Worm (Caenorhabditis elegans) whole organism, mixed stage, embryonic: Measurements from ENCODE around the gene samp-1.

Experiments used
- M03D4.4 ChIP-seq: sonication (generic microtip); optimal IDR thresholded peaks from 2 replicates; lab custom pipeline; 2017; ENCODE audit warnings: mild to moderate bottlenecking, missing genetic modification characterization, missing compliant biosample characterization
- bed-3 ChIP-seq: fragments of 200-800 bp; sonication (Bioruptor generic); optimal IDR thresholded peaks from 3 replicates; lab custom pipeline; 2018; ENCODE audit warnings: mild to moderate bottlenecking, missing genetic modification characterization, moderate library complexity, missing compliant biosample characterization
- blmp-1 ChIP-seq: fragments of 150-350 bp; optimal IDR thresholded peaks from 2 replicates; lab custom pipeline; 2014; ENCODE audit warnings: missing biosample characterization, missing genetic modification characterization
- ceh-39 ChIP-seq: fragments of 150-350 bp; optimal IDR thresholded peaks from 2 replicates; lab custom pipeline; 2014; ENCODE audit warnings: missing biosample characterization, missing genetic modification characterization
- ceh-43 ChIP-seq: fragments of 200-800 bp; sonication (Bioruptor generic); optimal IDR thresholded peaks from 2 replicates; lab custom pipeline; 2018; ENCODE audit warnings: mild to moderate bottlenecking, missing genetic modification characterization, moderate library complexity, missing compliant biosample characterization
- ceh-83 ChIP-seq: fragments of 200-800 bp; sonication (Bioruptor generic); optimal IDR thresholded peaks from 2 replicates; lab custom pipeline; 2018; ENCODE audit warnings: mild to moderate bottlenecking, missing genetic modification characterization, missing compliant biosample characterization
- ces-1 ChIP-seq: fragments of 150-350 bp; optimal IDR thresholded peaks from 2 replicates; lab custom pipeline; 2014; ENCODE audit warnings: missing biosample characterization, missing genetic modification reagents, missing genetic modification characterization
- cnd-1 ChIP-seq: fragments of 200-800 bp; sonication (Bioruptor generic); optimal IDR thresholded peaks from 2 replicates; lab custom pipeline; 2018; ENCODE audit warnings: mild to moderate bottlenecking, missing genetic modification characterization, missing compliant biosample characterization
- drap-1 ChIP-seq: fragments of 200-800 bp; sonication (Bioruptor generic); optimal IDR thresholded peaks from 3 replicates; lab custom pipeline; 2018; ENCODE audit warnings: mild to moderate bottlenecking, missing genetic modification characterization, missing compliant biosample characterization
- elt-1 ChIP-seq: sonication (generic microtip); optimal IDR thresholded peaks from 2 replicates; lab custom pipeline; 2017; ENCODE audit warnings: missing genetic modification characterization, mild to moderate bottlenecking, missing compliant biosample characterization, antibody characterized with exemption, moderate library complexity, borderline replicate concordance; ENCODE audit not compliant: insufficient read depth
- elt-3 ChIP-seq: fragments of 150-350 bp; optimal IDR thresholded peaks from 2 replicates; lab custom pipeline; 2014; ENCODE audit warnings: missing biosample characterization, missing genetic modification characterization
- flh-1 ChIP-seq: fragments of 200-800 bp; sonication (Bioruptor generic); optimal IDR thresholded peaks from 2 replicates; lab custom pipeline; 2018; ENCODE audit warnings: mild to moderate bottlenecking, missing genetic modification characterization, moderate library complexity, missing compliant biosample characterization
- ham-2 ChIP-seq: fragments of 200-800 bp; sonication (Bioruptor generic); optimal IDR thresholded peaks from 2 replicates; lab custom pipeline; 2018; ENCODE audit warnings: mild to moderate bottlenecking, missing genetic modification characterization, missing compliant biosample characterization
- hlh-1 ChIP-seq: fragments of 150-350 bp; optimal IDR thresholded peaks from 2 replicates; lab custom pipeline; 2014; ENCODE audit warnings: missing biosample characterization, missing genetic modification reagents, missing genetic modification characterization
- lin-13 ChIP-seq: fragments of 150-350 bp; optimal IDR thresholded peaks from 2 replicates; lab custom pipeline; 2014; ENCODE audit warnings: missing biosample characterization, missing genetic modification characterization
- lin-32 ChIP-seq: fragments of 200-800 bp; sonication (Bioruptor generic); optimal IDR thresholded peaks from 2 replicates; lab custom pipeline; 2018; ENCODE audit warnings: mild to moderate bottlenecking, missing genetic modification characterization, missing compliant biosample characterization
- lsy-2 ChIP-seq: fragments of 150-350 bp; optimal IDR thresholded peaks from 2 replicates; lab custom pipeline; 2014; ENCODE audit warnings: missing biosample characterization, missing genetic modification characterization
- mab-5 ChIP-seq: fragments of 150-350 bp; optimal IDR thresholded peaks from 2 replicates; lab custom pipeline; 2014; ENCODE audit warnings: missing biosample characterization, missing genetic modification characterization
- mep-1 ChIP-seq: fragments of 150-350 bp; optimal IDR thresholded peaks from 2 replicates; lab custom pipeline; 2017; ENCODE audit warnings: missing biosample characterization, missing genetic modification reagents, missing genetic modification characterization, inconsistent platforms
- mls-2 ChIP-seq: sonication (generic microtip); optimal IDR thresholded peaks from 2 replicates; lab custom pipeline; 2016; ENCODE audit warnings: mild to moderate bottlenecking, missing genetic modification characterization, moderate library complexity, missing compliant biosample characterization
- nhr-12 ChIP-seq: fragments of 150-350 bp; optimal IDR thresholded peaks from 2 replicates; lab custom pipeline; 2014; ENCODE audit warnings: missing biosample characterization, missing genetic modification characterization
- nhr-2 ChIP-seq: fragments of 150-350 bp; optimal IDR thresholded peaks from 2 replicates; lab custom pipeline; 2014; ENCODE audit warnings: missing biosample characterization, missing genetic modification characterization
- nhr-237 ChIP-seq: fragments of 150-350 bp; optimal IDR thresholded peaks from 2 replicates; lab custom pipeline; 2014; ENCODE audit warnings: missing biosample characterization, missing genetic modification characterization
- nhr-28 ChIP-seq: fragments of 150-350 bp; optimal IDR thresholded peaks from 2 replicates; lab custom pipeline; 2014; ENCODE audit warnings: missing biosample characterization, missing genetic modification characterization
- nhr-76 ChIP-seq: sonication (generic microtip); optimal IDR thresholded peaks from 2 replicates; lab custom pipeline; 2017; ENCODE audit warnings: missing biosample characterization, missing genetic modification characterization
- pha-4 ChIP-seq: fragments of 150-350 bp; optimal IDR thresholded peaks from 2 replicates; lab custom pipeline; 2018; ENCODE audit warnings: missing biosample characterization, missing genetic modification reagents, missing genetic modification characterization
- sem-2 ChIP-seq: fragments of 200-800 bp; sonication (Bioruptor generic); optimal IDR thresholded peaks from 2 replicates; lab custom pipeline; 2018; ENCODE audit warnings: mild to moderate bottlenecking, missing genetic modification characterization, missing compliant biosample characterization
- snpc-4 ChIP-seq: fragments of 150-350 bp; optimal IDR thresholded peaks from 2 replicates; lab custom pipeline; 2014; ENCODE audit warnings: missing biosample characterization, missing genetic modification characterization
- sptf-1 ChIP-seq: sonication (generic microtip); optimal IDR thresholded peaks from 2 replicates; lab custom pipeline; 2017; ENCODE audit warnings: mild to moderate bottlenecking, missing genetic modification characterization, moderate library complexity, missing compliant biosample characterization
- tbx-8 ChIP-seq: fragments of 200-800 bp; sonication (Bioruptor generic); optimal IDR thresholded peaks from 2 replicates; lab custom pipeline; 2018; ENCODE audit warnings: mild to moderate bottlenecking, missing genetic modification characterization, moderate library complexity, missing compliant biosample characterization
- unc-120 ChIP-seq: sonication (generic microtip); optimal IDR thresholded peaks from 2 replicates; lab custom pipeline; 2017; ENCODE audit warnings: missing genetic modification characterization, missing compliant biosample characterization; ENCODE audit not compliant: poor library complexity, severe bottlenecking
- unc-39 ChIP-seq: fragments of 150-350 bp; optimal IDR thresholded peaks from 2 replicates; lab custom pipeline; 2014; ENCODE audit warnings: missing biosample characterization, missing genetic modification characterization
- unc-62 ChIP-seq: fragments of 150-350 bp; optimal IDR thresholded peaks from 2 replicates; lab custom pipeline; 2014; ENCODE audit warnings: missing biosample characterization, missing genetic modification reagents, missing genetic modification characterization
- zip-8 ChIP-seq: fragments of 150-350 bp; optimal IDR thresholded peaks from 2 replicates; lab custom pipeline; 2014; ENCODE audit warnings: missing biosample characterization, missing genetic modification characterization
- ztf-11 ChIP-seq: fragments of 150-350 bp; optimal IDR thresholded peaks from 2 replicates; lab custom pipeline; 2014; ENCODE audit warnings: missing biosample characterization, missing genetic modification characterization

samp-1 gene

ce11 chrII:11347878-11348556 is 45.3 kb downstream of the samp-1 start, which contains the start of the genes B0491.6 and pigm-1:
TSS of gene B0491.6 (minus strand) at chrII:11348343.
TSS of gene pigm-1 (plus strand) at chrII:11348445.
- TF ChIP-seq nhr-28 (tag; lab: Kevin White, UChicago), result no peak
- peak; percentile 77 for TF ChIP-seq nhr-237 (tag; lab: Kevin White, UChicago)
- TF ChIP-seq ceh-39 (tag; lab: Kevin White, UChicago), result no peak
- peak; percentile 91 for TF ChIP-seq ces-1 (GFP tag; lab: Kevin White, UChicago)
- no peak for TF ChIP-seq zip-8
- TF ChIP-seq sptf-1, result no peak
- peak; percentile 62 for TF ChIP-seq ham-2
- TF ChIP-seq pha-4, result peak; percentile 44
- TF ChIP-seq unc-120 (tag; lab: Kevin White, UChicago), result peak; percentile 68
- peak; percentile 17 for TF ChIP-seq mls-2 (tag; lab: Kevin White, UChicago)
- no peak for TF ChIP-seq cnd-1 (tag; lab: Kevin White, UChicago)
- TF ChIP-seq lsy-2, result no peak
- no peak for TF ChIP-seq lin-13 (tag; lab: Kevin White, UChicago)
- TF ChIP-seq ceh-43, result no peak
- TF ChIP-seq mep-1 (tag; lab: Kevin White, UChicago), result peak; percentile 1
- TF ChIP-seq unc-39 (tag; lab: Kevin White, UChicago), result no peak
- no peak for TF ChIP-seq unc-62 (GFP tag; lab: Kevin White, UChicago)
- TF ChIP-seq lin-32 (GFP tag; lab: Kevin White, UChicago), result no peak
- TF ChIP-seq elt-1 (tag; lab: Kevin White, UChicago), result no peak
- TF ChIP-seq mab-5 (tag; lab: Kevin White, UChicago), result no peak
- no peak for TF ChIP-seq elt-3 (tag; lab: Kevin White, UChicago)
- TF ChIP-seq M03D4.4 (tag; lab: Kevin White, UChicago), result no peak
- no peak for TF ChIP-seq nhr-2 (tag; lab: Kevin White, UChicago)
- no peak for TF ChIP-seq blmp-1 (tag; lab: Kevin White, UChicago)
- no peak for TF ChIP-seq sem-2 (GFP tag; lab: Kevin White, UChicago)
- TF ChIP-seq ztf-11 (tag; lab: Kevin White, UChicago), result no peak
- no peak for TF ChIP-seq nhr-76 (tag; lab: Kevin White, UChicago)
- TF ChIP-seq bed-3 (GFP tag; lab: Kevin White, UChicago), result no peak
- TF ChIP-seq flh-1 (GFP tag; lab: Kevin White, UChicago), result no peak
- no peak for TF ChIP-seq ceh-83 (GFP tag; lab: Kevin White, UChicago)
- no peak for TF ChIP-seq snpc-4 (tag; lab: Kevin White, UChicago)
- TF ChIP-seq nhr-12 (tag; lab: Kevin White, UChicago), result no peak
- TF ChIP-seq hlh-1, result no peak
- TF ChIP-seq drap-1 (GFP tag; lab: Kevin White, UChicago), result no peak
- TF ChIP-seq tbx-8 (GFP tag; lab: Kevin White, UChicago), result no peak

DNA sequence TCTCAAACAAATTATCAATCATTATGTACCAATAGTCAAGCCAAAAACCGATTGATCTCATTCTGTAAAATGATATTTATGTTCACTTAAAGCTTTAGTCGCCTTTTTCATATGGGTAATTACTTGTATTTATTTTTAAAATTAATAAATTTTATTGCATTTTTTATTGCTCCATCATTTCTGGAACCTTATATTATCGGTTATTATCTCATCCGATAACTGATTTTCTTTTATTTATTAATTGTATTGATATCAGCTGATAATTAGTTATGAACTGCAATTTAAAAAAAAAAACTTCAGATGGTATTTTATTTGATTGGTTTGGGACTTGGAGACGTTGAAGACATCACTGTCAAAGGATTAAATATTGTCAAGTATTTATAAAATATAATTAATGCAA is 47.2 kb downstream of the samp-1 start, which contains the start of gene dph-5:
Gene dph-5, plus strand, starts transcription at position 301 of the 400 bp plus-strand sequence.
- TF ChIP-seq nhr-237 (tag; lab: Kevin White, UChicago), result no peak
- no peak for TF ChIP-seq unc-62 (GFP tag; lab: Kevin White, UChicago)
- TF ChIP-seq blmp-1 (tag; lab: Kevin White, UChicago), result no peak
- no peak for TF ChIP-seq ztf-11 (tag; lab: Kevin White, UChicago)
- no peak for TF ChIP-seq ceh-83 (GFP tag; lab: Kevin White, UChicago)
- no peak for TF ChIP-seq nhr-28 (tag; lab: Kevin White, UChicago)
- TF ChIP-seq bed-3 (GFP tag; lab: Kevin White, UChicago), result no peak
- TF ChIP-seq nhr-2 (tag; lab: Kevin White, UChicago), result no peak
- TF ChIP-seq sptf-1, result no peak
- no peak for TF ChIP-seq M03D4.4 (tag; lab: Kevin White, UChicago)
- no peak for TF ChIP-seq elt-1 (tag; lab: Kevin White, UChicago)

DNA sequence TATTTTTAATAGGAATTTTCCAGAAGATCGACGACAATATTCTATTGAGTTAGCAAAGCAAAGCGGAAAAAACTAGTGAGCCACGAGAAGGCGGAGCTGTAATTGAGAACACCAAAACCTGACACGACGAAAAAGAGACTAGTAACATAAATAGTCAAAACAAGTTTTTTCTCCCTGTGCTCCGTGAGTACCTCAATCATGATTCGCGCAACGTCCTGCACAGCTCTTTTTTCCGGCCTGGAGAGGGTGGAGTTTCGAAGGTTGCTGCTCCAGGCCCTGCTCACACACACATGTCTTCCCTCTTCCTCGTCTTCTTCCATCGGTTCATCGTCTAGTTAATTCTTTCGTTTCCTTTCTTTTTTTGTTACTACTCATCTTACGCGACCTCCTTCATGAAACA is 48.9 kb downstream of the samp-1 start, which contains the start of gene clh-2:
Gene clh-2, plus strand, starts transcription at position 301 of the 400 bp plus-strand sequence.
- TF ChIP-seq M03D4.4 (tag; lab: Kevin White, UChicago), result no peak
- no peak for TF ChIP-seq nhr-28 (tag; lab: Kevin White, UChicago)
- TF ChIP-seq lin-13 (tag; lab: Kevin White, UChicago), result no peak
- TF ChIP-seq ces-1 (GFP tag; lab: Kevin White, UChicago), result no peak
- TF ChIP-seq nhr-76 (tag; lab: Kevin White, UChicago), result no peak
- TF ChIP-seq unc-39 (tag; lab: Kevin White, UChicago), result no peak
- TF ChIP-seq sem-2 (GFP tag; lab: Kevin White, UChicago), result no peak
- no peak for TF ChIP-seq lsy-2
- TF ChIP-seq ceh-83 (GFP tag; lab: Kevin White, UChicago), result no peak
- TF ChIP-seq bed-3 (GFP tag; lab: Kevin White, UChicago), result no peak
- TF ChIP-seq pha-4, result no peak
- no peak for TF ChIP-seq ceh-43
- TF ChIP-seq nhr-237 (tag; lab: Kevin White, UChicago), result no peak
- TF ChIP-seq elt-1 (tag; lab: Kevin White, UChicago), result no peak
- no peak for TF ChIP-seq lin-32 (GFP tag; lab: Kevin White, UChicago)
- TF ChIP-seq unc-120 (tag; lab: Kevin White, UChicago), result no peak
